1 fruit fly cellular context compared by ENCODE assay signal in genomic region chr3R:30427805-30428359, dm6.
TF ChIP-seq lines count a peak whose summit lies in the region.

Gene CG2218, minus strand, starts transcription at chr3R:30428276.

TF ChIP-seq in whole organism, embryonic, 481 proteins besides CTCF, POLR2A, EP300 and RAD21 (continued from another document):
- TF ChIP-seq CG1792 (GFP tag; optimal IDR thresholded peaks at IDR 0.05; lab: Kevin White, UChicago) (no peak), CG15269 (tag; optimal IDR thresholded peaks at IDR 0.05; lab: Kevin White, UChicago) (no peak), wdn (GFP tag; IDR thresholded peaks at IDR 0.05; lab: Robert Waterston, UW) (no peak), nom (GFP tag; optimal IDR thresholded peaks at IDR 0.05; lab: Kevin White, UChicago) (peak; percentile 86), unc-4 (GFP tag; IDR thresholded peaks at IDR 0.05; lab: Robert Waterston, UW; ENCODE audit: partially characterized antibody) (0 out of 2 replicates have a peak, but pooled peaks have one; percentile 19), CG1602 (GFP tag; optimal IDR thresholded peaks at IDR 0.05; lab: Kevin White, UChicago) (no peak), ewg (GFP tag; optimal IDR thresholded peaks at IDR 0.05; lab: Kevin White, UChicago) (no peak), Myb (GFP tag; optimal IDR thresholded peaks at IDR 0.05; lab: Kevin White, UChicago) (peak; percentile 65), kni (GFP tag; optimal IDR thresholded peaks at IDR 0.05; lab: Kevin White, UChicago) (no peak), z (GFP tag; IDR thresholded peaks at IDR 0.05; lab: Robert Waterston, UW) (no peak), CG13287 (GFP tag; IDR thresholded peaks at IDR 0.05; lab: Robert Waterston, UW; ENCODE audit: partially characterized antibody) (peak; percentile 49; the same call in 1 of the 2 replicates), Doc2 (GFP tag; IDR thresholded peaks at IDR 0.05; lab: Robert Waterston, UW) (no peak), mirr (GFP tag; optimal IDR thresholded peaks at IDR 0.05; lab: Kevin White, UChicago) (peak; percentile 43), amos (GFP tag; IDR thresholded peaks at IDR 0.05; lab: Robert Waterston, UW; ENCODE audit: partially characterized antibody) (peak; percentile 50; the same call in 1 of the 2 replicates), her (GFP tag; optimal IDR thresholded peaks at IDR 0.05; lab: Kevin White, UChicago) (peak; percentile 11), crp (GFP tag; optimal IDR thresholded peaks at IDR 0.05; lab: Kevin White, UChicago) (peak in 1 of 2 experiments; percentile 68), Hand (GFP tag; optimal IDR thresholded peaks at IDR 0.05; lab: Kevin White, UChicago) (no peak), knrl (GFP tag; IDR thresholded peaks at IDR 0.05; lab: Robert Waterston, UW; ENCODE audit: partially characterized antibody) (peak; percentile 45; the same call in 2 of the 3 replicates), CG7928 (GFP tag; optimal IDR thresholded peaks at IDR 0.05; lab: Kevin White, UChicago) (no peak), eve (GFP tag; optimal IDR thresholded peaks at IDR 0.05; lab: Kevin White, UChicago) (no peak), CG9215 (GFP tag; IDR thresholded peaks at IDR 0.05; lab: Robert Waterston, UW) (no peak), CG14667 (GFP tag; IDR thresholded peaks at IDR 0.05; lab: Robert Waterston, UW) (no peak), gcm (GFP tag; optimal IDR thresholded peaks at IDR 0.05; lab: Kevin White, UChicago) (no peak), kay (GFP tag; optimal IDR thresholded peaks at IDR 0.05; lab: Kevin White, UChicago) (no peak), CG9932 (GFP tag; IDR thresholded peaks at IDR 0.05; lab: Robert Waterston, UW) (no peak), CoRest (tag; optimal IDR thresholded peaks at IDR 0.05; lab: Kevin White, UChicago) (peak; percentile 31), HLH54F (GFP tag; optimal IDR thresholded peaks at IDR 0.05; lab: Kevin White, UChicago) (no peak), pita (GFP tag; optimal IDR thresholded peaks at IDR 0.05; lab: Kevin White, UChicago) (no peak), ato (GFP tag; IDR thresholded peaks at IDR 0.05; lab: Robert Waterston, UW; ENCODE audit: partially characterized antibody) (peak; percentile 55; the same call in 1 of the 2 replicates), CG10267 (tag; optimal IDR thresholded peaks at IDR 0.05; lab: Kevin White, UChicago) (peak; percentile 47), Scr (GFP tag; IDR thresholded peaks at IDR 0.05; lab: Robert Waterston, UW; ENCODE audit: partially characterized antibody) (peak; percentile 50; the same call in 1 of the 2 replicates), CG16863 (GFP tag; optimal IDR thresholded peaks at IDR 0.05; lab: Kevin White, UChicago) (no peak), Taf1 (GFP tag; IDR thresholded peaks at IDR 0.05; lab: Robert Waterston, UW) (no peak), CG12391 (tag; optimal IDR thresholded peaks at IDR 0.05; lab: Kevin White, UChicago) (no peak), CG7987 (GFP tag; optimal IDR thresholded peaks at IDR 0.05; lab: Kevin White, UChicago) (peak; percentile 26), dati (GFP tag; IDR thresholded peaks at IDR 0.05; lab: Robert Waterston, UW) (no peak), CG2120 (GFP tag; optimal IDR thresholded peaks at IDR 0.05; lab: Kevin White, UChicago) (peak; percentile 19), E2f1 (GFP tag; IDR thresholded peaks at IDR 0.05; lab: Robert Waterston, UW) (no peak), CG2116 (GFP tag; optimal IDR thresholded peaks at IDR 0.05; lab: Kevin White, UChicago) (peak; percentile 49), Hsf (GFP tag; optimal IDR thresholded peaks at IDR 0.05; lab: Kevin White, UChicago) (no peak), Med (GFP tag; lab: Kevin White, UChicago) (peak; percentile 88), Poxn (GFP tag; IDR thresholded peaks at IDR 0.05; lab: Robert Waterston, UW) (no peak), HLH4C (GFP tag; IDR thresholded peaks at IDR 0.05; lab: Robert Waterston, UW; ENCODE audit: partially characterized antibody) (no peak), nerfin-1 (tag; optimal IDR thresholded peaks at IDR 0.05; lab: Kevin White, UChicago) (peak; percentile 31), CG11456 (GFP tag; IDR thresholded peaks at IDR 0.05; lab: Robert Waterston, UW) (no peak), CG1024 (GFP tag; IDR thresholded peaks at IDR 0.05; lab: Robert Waterston, UW) (no peak), CG12659 (GFP tag; optimal IDR thresholded peaks at IDR 0.05; lab: Kevin White, UChicago) (peak; percentile 52), kah (GFP tag; optimal IDR thresholded peaks at IDR 0.05; lab: Kevin White, UChicago) (no peak), CG12299 (tag; optimal IDR thresholded peaks at IDR 0.05; lab: Kevin White, UChicago) (no peak), Rfx (GFP tag; IDR thresholded peaks at IDR 0.05; lab: Robert Waterston, UW) (peak; percentile 44), GATAe (GFP tag; conservative IDR thresholded peaks at IDR 0.05; lab: Robert Waterston, UW) (no peak; the same call in 1 of the 2 replicates), mam (GFP tag; optimal IDR thresholded peaks at IDR 0.05; lab: Kevin White, UChicago) (no peak), Sin3A (optimal IDR thresholded peaks at IDR 0.05; lab: Kevin White, UChicago) (peak; percentile 46), NC2β (GFP tag; optimal IDR thresholded peaks at IDR 0.05; lab: Kevin White, UChicago) (no peak), scrt (GFP tag; optimal IDR thresholded peaks at IDR 0.05; lab: Kevin White, UChicago) (no peak), sr (GFP tag; IDR thresholded peaks at IDR 0.05; lab: Robert Waterston, UW) (no peak; the same call in 2 of the 3 replicates), vvl (GFP tag; IDR thresholded peaks at IDR 0.05; lab: Robert Waterston, UW) (peak; percentile 28; the same call in 1 of the 2 replicates), HHEX (GFP tag; optimal IDR thresholded peaks at IDR 0.05; lab: Kevin White, UChicago) (no peak), CG8765 (GFP tag; IDR thresholded peaks at IDR 0.05; lab: Robert Waterston, UW) (no peak), dm (GFP tag; optimal IDR thresholded peaks at IDR 0.05; lab: Kevin White, UChicago) (no peak), tup (GFP tag; optimal IDR thresholded peaks at IDR 0.05; lab: Kevin White, UChicago) (no peak), Ets97D (GFP tag; optimal IDR thresholded peaks at IDR 0.05; lab: Kevin White, UChicago) (peak; percentile 71), CG13123 (GFP tag; optimal IDR thresholded peaks at IDR 0.05; lab: Kevin White, UChicago) (no peak), CG11696 (GFP tag; IDR thresholded peaks at IDR 0.05; lab: Robert Waterston, UW) (no peak), H15 (GFP tag; IDR thresholded peaks at IDR 0.05; lab: Robert Waterston, UW) (no peak), repo (GFP tag; optimal IDR thresholded peaks at IDR 0.05; lab: Kevin White, UChicago) (no peak), sna (GFP tag; IDR thresholded peaks at IDR 0.05; lab: Robert Waterston, UW; ENCODE audit: partially characterized antibody) (peak; percentile 21; the same call in 1 of the 2 replicates), CG3163 (GFP tag; optimal IDR thresholded peaks at IDR 0.05; lab: Kevin White, UChicago) (peak; percentile 22), CG30403 (GFP tag; optimal IDR thresholded peaks at IDR 0.05; lab: Kevin White, UChicago) (no peak), nau (GFP tag; optimal IDR thresholded peaks at IDR 0.05; lab: Kevin White, UChicago) (no peak), CG8089 (GFP tag; optimal IDR thresholded peaks at IDR 0.05; lab: Kevin White, UChicago) (no peak)
